Worm (Caenorhabditis elegans): ENCODE data around the gene F11G11.14.
A peak's percentile ranks its signal among the peaks of the same experiment; 100 is the strongest.
"Not testable (repeated sequence)": the region's sequence is repeated elsewhere in the genome, so short reads cannot be mapped to it uniquely, and the experiment has no call there.

Gene F11G11.14

DNA sequence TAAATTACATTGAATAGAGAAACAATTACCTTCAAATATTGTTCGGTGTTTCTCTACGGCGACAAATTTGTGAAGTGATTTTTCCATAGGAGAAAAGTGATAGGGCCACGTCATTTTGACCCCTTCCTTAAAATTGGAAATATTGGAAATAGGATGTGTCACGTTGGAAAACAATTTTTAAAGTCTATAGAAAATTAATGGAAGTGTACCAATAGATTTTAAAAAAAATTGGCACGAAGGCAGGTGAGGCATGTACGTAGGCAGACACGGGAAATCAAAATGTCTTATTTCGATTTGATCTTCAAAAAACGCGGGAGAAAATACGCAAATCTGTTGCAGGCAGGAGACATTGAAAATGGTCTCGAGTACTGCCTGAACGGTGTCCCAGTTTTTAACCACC, 25.8 kb upstream of the F11G11.14 start, which contains the start of gene C33F10.12:
Gene C33F10.12, minus strand, starts transcription at position 101 of the 400 bp plus-strand sequence.
- TF ChIP-seq hnd-1 (tag; optimal IDR thresholded peaks at IDR 0.05) (no peak), ama-1 (optimal IDR thresholded peaks at IDR 0.05) (no peak), sea-1 (GFP tag; conservative IDR thresholded peaks at IDR 0.05) (no peak), tbx-11 (GFP tag; IDR thresholded peaks at IDR 0.05) (no peak)

DNA sequence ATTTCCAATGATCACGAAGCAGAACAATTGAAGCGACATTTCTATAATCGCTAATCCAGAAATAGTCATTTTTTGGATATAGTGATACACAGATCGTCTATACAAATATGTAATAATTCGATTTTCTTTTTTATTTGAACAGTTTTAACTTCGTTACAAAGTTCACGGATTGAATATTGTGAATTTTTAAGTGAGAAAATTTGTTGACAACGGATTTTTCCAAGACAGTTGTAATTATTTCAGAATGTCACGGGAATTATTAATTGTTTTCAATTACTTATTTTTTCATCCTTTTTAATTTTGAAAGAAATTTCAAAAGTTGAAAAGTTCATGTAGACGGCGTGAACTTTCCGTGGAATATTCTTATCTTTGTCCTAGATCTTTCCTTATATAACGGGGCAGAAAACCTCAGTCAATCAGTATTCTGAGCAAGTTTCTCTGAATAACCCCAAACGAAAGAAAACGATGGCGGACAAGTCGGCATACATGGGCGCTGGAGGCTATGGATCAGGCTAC, 21.3 kb upstream of the F11G11.14 start, which contains the start of the genes T23B7.2 and nspd-4:
Gene T23B7.2, minus strand, starts transcription at position 101 of the 516 bp plus-strand sequence.
Gene nspd-4, plus strand, starts transcription at position 466 of the 516 bp plus-strand sequence.
- TF ChIP-seq pes-1 (GFP tag; IDR thresholded peaks at IDR 0.05); ets-7 (tag; optimal IDR thresholded peaks at IDR 0.05); ama-1 (optimal IDR thresholded peaks at IDR 0.05): not testable (repeated sequence)

DNA sequence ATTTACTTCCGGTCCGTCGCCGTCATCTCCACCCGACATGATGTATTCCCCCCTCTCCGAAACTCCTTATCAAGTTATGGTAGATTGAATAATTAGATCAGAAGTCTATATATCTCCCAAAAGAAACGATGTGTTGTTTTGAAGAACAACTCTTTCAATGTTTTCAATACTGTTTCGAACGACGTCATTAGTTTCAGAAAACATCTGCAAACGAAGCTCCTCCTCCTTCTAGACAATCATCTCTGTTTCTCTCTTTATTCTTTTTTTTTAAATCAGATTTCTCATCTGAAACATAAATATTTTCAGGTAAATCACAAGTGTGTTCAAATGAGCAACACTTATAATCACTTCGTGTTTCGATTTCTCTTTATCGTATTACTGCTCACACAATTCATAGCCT, 13.6 kb upstream of the F11G11.14 start, which contains the start of gene T23B7.3:
Gene T23B7.3, plus strand, starts transcription at position 301 of the 400 bp plus-strand sequence.
- TF ChIP-seq tbx-11 (GFP tag; IDR thresholded peaks at IDR 0.05), result no peak

- TF ChIP-seq tbx-11 (GFP tag; IDR thresholded peaks at IDR 0.05) (no peak), tbx-37 (GFP tag; conservative IDR thresholded peaks at IDR 0.05) (0 out of 2 replicates have a peak, but pooled peaks have one; percentile 31), ceh-13 (GFP tag; optimal IDR thresholded peaks at IDR 0.05) (no peak), hnd-1 (tag; optimal IDR thresholded peaks at IDR 0.05) (peak; percentile 32), ceh-36 (tag; optimal IDR thresholded peaks at IDR 0.05) (peak; percentile 30), scrt-1 (GFP tag; IDR thresholded peaks at IDR 0.05) (peak; percentile 59; the same call in 1 of the 2 replicates), ama-1 (optimal IDR thresholded peaks at IDR 0.05) (no peak), pes-1 (GFP tag; IDR thresholded peaks at IDR 0.05) (peak; percentile 48; the same call in 1 of the 2 replicates), sea-1 (GFP tag; conservative IDR thresholded peaks at IDR 0.05) (no peak), flt-1 (GFP tag; IDR thresholded peaks at IDR 0.05) (peak; percentile 62; the same call in 1 of the 2 replicates), F13C5.2 (tag; optimal IDR thresholded peaks at IDR 0.05) (peak; percentile 68), hmbx-1 (tag; optimal IDR thresholded peaks at IDR 0.05) (peak; percentile 29), tra-4 (tag; optimal IDR thresholded peaks at IDR 0.05) (no peak)
Observed at ce11 chrII:4851594-4852106, 11.8 kb upstream of the F11G11.14 start, which contains the start of gene dnj-9. dnj-9 (plus strand) TSS chrII:4852056.

DNA sequence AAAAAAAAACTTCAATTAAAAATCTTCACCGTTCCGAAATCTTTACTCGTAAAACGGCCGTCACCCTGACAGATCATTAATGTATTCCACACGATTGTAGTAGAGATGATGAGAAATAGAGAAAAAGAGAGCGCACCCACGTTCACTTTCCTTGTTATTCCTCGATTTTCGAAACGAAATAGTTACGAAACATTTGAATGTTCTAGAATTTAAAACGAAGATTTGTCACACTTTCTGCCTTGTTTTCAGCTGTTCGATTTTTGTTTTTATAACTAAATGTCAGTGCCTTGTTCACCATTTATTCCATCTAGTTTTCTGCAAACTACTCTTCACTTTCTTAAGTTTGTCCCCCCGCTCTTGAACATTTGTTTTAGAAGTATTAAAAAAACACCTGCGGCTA, 8.7 kb upstream of the F11G11.14 start:
- TF ChIP-seq ceh-36 (tag; optimal IDR thresholded peaks at IDR 0.05) (no peak), ceh-13 (GFP tag; optimal IDR thresholded peaks at IDR 0.05) (no peak), pes-1 (GFP tag; IDR thresholded peaks at IDR 0.05) (no peak), sea-1 (GFP tag; conservative IDR thresholded peaks at IDR 0.05) (no peak), tbx-11 (GFP tag; IDR thresholded peaks at IDR 0.05) (no peak), hnd-1 (tag; optimal IDR thresholded peaks at IDR 0.05) (no peak), B0310.2 (tag; optimal IDR thresholded peaks at IDR 0.05) (no peak), flt-1 (GFP tag; IDR thresholded peaks at IDR 0.05) (no peak), hmbx-1 (tag; optimal IDR thresholded peaks at IDR 0.05) (no peak), aly-1 (tag; optimal IDR thresholded peaks at IDR 0.05) (no peak), ets-7 (tag; optimal IDR thresholded peaks at IDR 0.05) (no peak), tbx-37 (GFP tag; conservative IDR thresholded peaks at IDR 0.05) (no peak), hmg-4 (GFP tag; optimal IDR thresholded peaks at IDR 0.05) (no peak), F13C5.2 (tag; optimal IDR thresholded peaks at IDR 0.05) (no peak), scrt-1 (GFP tag; IDR thresholded peaks at IDR 0.05) (no peak)

ce11 chrII:4855489-4855888, 8.0 kb upstream of the F11G11.14 start:
- TF ChIP-seq hnd-1 (tag; optimal IDR thresholded peaks at IDR 0.05), result no peak
- TF ChIP-seq pes-1 (GFP tag; IDR thresholded peaks at IDR 0.05), result no peak
- no peak for TF ChIP-seq tbx-37 (GFP tag; conservative IDR thresholded peaks at IDR 0.05)
- TF ChIP-seq ama-1 (optimal IDR thresholded peaks at IDR 0.05), result no peak
- no peak for TF ChIP-seq B0310.2 (tag; optimal IDR thresholded peaks at IDR 0.05)
- no peak for TF ChIP-seq ceh-13 (GFP tag; optimal IDR thresholded peaks at IDR 0.05)
- no peak for TF ChIP-seq F13C5.2 (tag; optimal IDR thresholded peaks at IDR 0.05)
- TF ChIP-seq scrt-1 (GFP tag; IDR thresholded peaks at IDR 0.05), result no peak
- no peak for TF ChIP-seq flt-1 (GFP tag; IDR thresholded peaks at IDR 0.05)
- TF ChIP-seq hmg-4 (GFP tag; optimal IDR thresholded peaks at IDR 0.05), result no peak
- TF ChIP-seq hmbx-1 (tag; optimal IDR thresholded peaks at IDR 0.05), result no peak
- no peak for TF ChIP-seq ceh-36 (tag; optimal IDR thresholded peaks at IDR 0.05)
- TF ChIP-seq tbx-11 (GFP tag; IDR thresholded peaks at IDR 0.05), result no peak
- no peak for TF ChIP-seq tra-4 (tag; optimal IDR thresholded peaks at IDR 0.05)
- no peak for TF ChIP-seq ets-7 (tag; optimal IDR thresholded peaks at IDR 0.05)

DNA sequence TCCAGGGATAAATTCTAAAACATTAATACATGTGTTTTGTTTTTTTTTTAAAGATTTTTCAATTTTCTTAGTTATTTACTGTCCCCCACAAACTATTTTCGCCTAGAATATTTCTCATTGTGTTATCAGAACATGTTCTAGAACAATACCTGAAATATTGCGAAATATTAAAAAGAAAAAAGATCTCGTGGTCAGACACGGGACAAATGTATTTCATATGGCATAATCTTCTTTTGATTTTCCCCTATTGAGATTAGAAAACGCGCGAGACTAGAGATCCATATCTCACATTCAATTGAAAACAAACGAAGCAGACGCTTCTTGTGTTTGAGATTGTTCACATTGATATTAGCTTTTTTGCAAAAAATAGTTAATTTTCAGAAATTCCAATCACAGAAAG, 7.4 kb upstream of the F11G11.14 start:
- no peak for TF ChIP-seq flt-1 (GFP tag; IDR thresholded peaks at IDR 0.05)
- TF ChIP-seq scrt-1 (GFP tag; IDR thresholded peaks at IDR 0.05), result no peak
- no peak for TF ChIP-seq ets-7 (tag; optimal IDR thresholded peaks at IDR 0.05)
- no peak for TF ChIP-seq hmg-4 (GFP tag; optimal IDR thresholded peaks at IDR 0.05)
- TF ChIP-seq ama-1 (optimal IDR thresholded peaks at IDR 0.05), result no peak
- no peak for TF ChIP-seq B0310.2 (tag; optimal IDR thresholded peaks at IDR 0.05)
- TF ChIP-seq sea-1 (GFP tag; conservative IDR thresholded peaks at IDR 0.05), result no peak
- no peak for TF ChIP-seq F13C5.2 (tag; optimal IDR thresholded peaks at IDR 0.05)
- TF ChIP-seq tra-4 (tag; optimal IDR thresholded peaks at IDR 0.05), result no peak
- no peak for TF ChIP-seq ceh-13 (GFP tag; optimal IDR thresholded peaks at IDR 0.05)
- no peak for TF ChIP-seq tbx-11 (GFP tag; IDR thresholded peaks at IDR 0.05)
- TF ChIP-seq hmbx-1 (tag; optimal IDR thresholded peaks at IDR 0.05), result no peak
- TF ChIP-seq tbx-37 (GFP tag; conservative IDR thresholded peaks at IDR 0.05), result no peak
- TF ChIP-seq pes-1 (GFP tag; IDR thresholded peaks at IDR 0.05), result no peak
- TF ChIP-seq aly-1 (tag; optimal IDR thresholded peaks at IDR 0.05), result no peak
- TF ChIP-seq hnd-1 (tag; optimal IDR thresholded peaks at IDR 0.05), result no peak
- TF ChIP-seq ceh-36 (tag; optimal IDR thresholded peaks at IDR 0.05), result no peak

ce11 chrII:4857086-4857485, 6.4 kb upstream of the F11G11.14 start:
- TF ChIP-seq F13C5.2 (tag; optimal IDR thresholded peaks at IDR 0.05) (no peak), B0310.2 (tag; optimal IDR thresholded peaks at IDR 0.05) (no peak), tbx-11 (GFP tag; IDR thresholded peaks at IDR 0.05) (no peak), hmg-4 (GFP tag; optimal IDR thresholded peaks at IDR 0.05) (no peak), aly-1 (tag; optimal IDR thresholded peaks at IDR 0.05) (no peak), sea-1 (GFP tag; conservative IDR thresholded peaks at IDR 0.05) (no peak), flt-1 (GFP tag; IDR thresholded peaks at IDR 0.05) (no peak), ceh-13 (GFP tag; optimal IDR thresholded peaks at IDR 0.05) (no peak), hmbx-1 (tag; optimal IDR thresholded peaks at IDR 0.05) (no peak), ets-7 (tag; optimal IDR thresholded peaks at IDR 0.05) (no peak), hnd-1 (tag; optimal IDR thresholded peaks at IDR 0.05) (no peak), tbx-37 (GFP tag; conservative IDR thresholded peaks at IDR 0.05) (no peak), ama-1 (optimal IDR thresholded peaks at IDR 0.05) (no peak)
